Worm (Caenorhabditis elegans) whole organism, L1 larva: ENCODE data around the gene pgp-10.

Source experiments
- C04F5.9 ChIP-seq: sonication (generic microtip); optimal IDR thresholded peaks from 2 replicates; lab custom pipeline; 2016; ENCODE audit warnings: missing genetic modification characterization, missing compliant biosample characterization
- aha-1 ChIP-seq: fragments of 150-350 bp; optimal IDR thresholded peaks from 2 replicates; lab custom pipeline; 2014; ENCODE audit warnings: missing biosample characterization, missing genetic modification characterization
- ama-1 ChIP-seq: fragments of 150-350 bp; optimal IDR thresholded peaks from 2 replicates; lab custom pipeline; 2014
- blmp-1 ChIP-seq: fragments of 150-350 bp; optimal IDR thresholded peaks from 2 replicates; lab custom pipeline; 2014; ENCODE audit warnings: missing biosample characterization, missing genetic modification characterization
- ceh-82 ChIP-seq, 3 experiments: fragments of 150-350 bp in 1 of 3; sonication (generic microtip) in 2 of 3; optimal IDR thresholded peaks; 2 replicates each; lab custom pipeline; 2014 to 2017; ENCODE audit warnings: missing biosample characterization in 3 of 3, missing genetic modification characterization in 3 of 3
- ceh-88 ChIP-seq: fragments of 200-800 bp; sonication (Bioruptor generic); IDR thresholded peaks from 2 replicates; pipeline ENCODE4 v1.3.6; 2022; ENCODE audit warnings: missing genetic modification characterization, missing compliant biosample characterization
- ceh-90 ChIP-seq: sonication (generic microtip); optimal IDR thresholded peaks from 2 replicates; lab custom pipeline; 2016; ENCODE audit warnings: missing genetic modification characterization, missing compliant biosample characterization
- dsc-1 ChIP-seq: sonication (generic microtip); optimal IDR thresholded peaks from 2 replicates; lab custom pipeline; 2016; ENCODE audit warnings: mild to moderate bottlenecking, missing genetic modification characterization, missing compliant biosample characterization
- efl-1 ChIP-seq, 4 experiments: fragments of 150-350 bp; optimal IDR thresholded peaks in 3 of 4; peaks in 1 of 4; 1 replicate in 1 of 4; 2 replicates in 3 of 4; lab custom pipeline; 2014; ENCODE audit warnings: missing biosample characterization in 2 of 4, missing genetic modification characterization in 2 of 4, missing genetic modification reagents in 2 of 4
- efl-3 ChIP-seq: fragments of 200-800 bp; sonication (Bioruptor generic); optimal IDR thresholded peaks from 2 replicates; lab custom pipeline; 2018; ENCODE audit warnings: mild to moderate bottlenecking, missing genetic modification characterization, missing compliant biosample characterization
- egl-13 ChIP-seq: sonication (generic microtip); optimal IDR thresholded peaks from 2 replicates; lab custom pipeline; 2016; ENCODE audit warnings: missing genotype, missing genetic modification reagents, missing genetic modification characterization, missing compliant biosample characterization
- egl-27 ChIP-seq, 2 experiments: fragments of 150-350 bp in 1 of 2; sonication (generic microtip); optimal IDR thresholded peaks; 3 replicates each; lab custom pipeline; 2017 to 2018; ENCODE audit warnings: missing biosample characterization in 2 of 2, missing genetic modification characterization in 2 of 2, missing genetic modification reagents in 2 of 2
- elt-3 ChIP-seq, 6 experiments: fragments of 150-350 bp in 1 of 6; sonication (generic microtip); optimal IDR thresholded peaks; 2 replicates each; lab custom pipeline; 2017 to 2018; ENCODE audit warnings: missing biosample characterization in 6 of 6, missing genetic modification characterization in 6 of 6, inconsistent platforms in 1 of 6
- fkh-10 ChIP-seq: sonication (generic microtip); optimal IDR thresholded peaks from 2 replicates; lab custom pipeline; 2017; ENCODE audit warnings: missing biosample characterization, missing genetic modification reagents, missing genetic modification characterization
- fkh-8 ChIP-seq: sonication (generic microtip); optimal IDR thresholded peaks from 2 replicates; lab custom pipeline; 2016; ENCODE audit warnings: mild to moderate bottlenecking, missing genetic modification characterization, missing compliant biosample characterization
- fos-1 ChIP-seq: fragments of 150-350 bp; optimal IDR thresholded peaks from 2 replicates; lab custom pipeline; 2014; ENCODE audit warnings: missing biosample characterization, missing genetic modification characterization
- jun-1 ChIP-seq: fragments of 150-350 bp; optimal IDR thresholded peaks from 2 replicates; lab custom pipeline; 2014; ENCODE audit warnings: missing biosample characterization, missing genetic modification reagents, missing genetic modification characterization
- lin-15B ChIP-seq: fragments of 150-350 bp; sonication (generic microtip); optimal IDR thresholded peaks from 3 replicates; lab custom pipeline; 2014; ENCODE audit warnings: missing biosample characterization, missing genetic modification characterization
- lir-3 ChIP-seq: sonication (generic microtip); optimal IDR thresholded peaks from 2 replicates; lab custom pipeline; 2016; ENCODE audit warnings: mild to moderate bottlenecking, missing genetic modification characterization, moderate library complexity, missing compliant biosample characterization; ENCODE audit not compliant: poor library complexity
- lsy-2 ChIP-seq, 2 experiments: fragments of 150-350 bp; optimal IDR thresholded peaks; 2 replicates each; lab custom pipeline; 2014; ENCODE audit warnings: missing biosample characterization in 2 of 2, missing genetic modification characterization in 2 of 2
- mef-2 ChIP-seq: fragments of 150-350 bp; optimal IDR thresholded peaks from 2 replicates; lab custom pipeline; 2014; ENCODE audit warnings: missing biosample characterization, missing genetic modification characterization
- nhr-11 ChIP-seq: fragments of 150-350 bp; optimal IDR thresholded peaks from 2 replicates; lab custom pipeline; 2014; ENCODE audit warnings: missing biosample characterization, missing genetic modification characterization
- nhr-12 ChIP-seq: sonication (generic microtip); optimal IDR thresholded peaks from 2 replicates; lab custom pipeline; 2017; ENCODE audit warnings: missing biosample characterization, missing genetic modification characterization
- nhr-19 ChIP-seq: fragments of 200-800 bp; sonication (Bioruptor generic); conservative IDR thresholded peaks from 2 replicates; pipeline ENCODE4 v1.3.6; 2022; ENCODE audit warnings: missing genetic modification characterization, missing compliant biosample characterization
- nhr-28 ChIP-seq: fragments of 150-350 bp; optimal IDR thresholded peaks from 2 replicates; lab custom pipeline; 2014; ENCODE audit warnings: missing biosample characterization, missing genetic modification characterization
- nhr-71 ChIP-seq: sonication (generic microtip); optimal IDR thresholded peaks from 2 replicates; lab custom pipeline; 2016; ENCODE audit warnings: mild to moderate bottlenecking, missing genetic modification characterization, moderate library complexity, missing compliant biosample characterization
- nhr-76 ChIP-seq: sonication (generic microtip); optimal IDR thresholded peaks from 2 replicates; lab custom pipeline; 2017; ENCODE audit warnings: missing biosample characterization, missing genetic modification characterization
- nhr-85 ChIP-seq: sonication (generic microtip); peaks from one replicate; lab custom pipeline; 2016; ENCODE audit warnings: missing genetic modification characterization, inconsistent platforms, missing compliant biosample characterization
- nhr-90 ChIP-seq: sonication (generic microtip); optimal IDR thresholded peaks from 2 replicates; lab custom pipeline; 2016; ENCODE audit warnings: mild to moderate bottlenecking, missing genetic modification characterization, missing compliant biosample characterization; ENCODE audit not compliant: poor library complexity
- pag-3 ChIP-seq: sonication (generic microtip); optimal IDR thresholded peaks from 2 replicates; lab custom pipeline; 2017; ENCODE audit warnings: missing genetic modification characterization, mild to moderate bottlenecking, missing compliant biosample characterization, antibody characterized with exemption, borderline replicate concordance; ENCODE audit not compliant: insufficient read depth
- pax-3 ChIP-seq: fragments of 200-800 bp; sonication (Bioruptor generic); optimal IDR thresholded peaks from 2 replicates; lab custom pipeline; 2018; ENCODE audit warnings: mild to moderate bottlenecking, missing genetic modification characterization, moderate library complexity, missing compliant biosample characterization
- pqm-1 ChIP-seq: sonication (generic microtip); optimal IDR thresholded peaks from 3 replicates; lab custom pipeline; 2017; ENCODE audit warnings: missing biosample characterization, missing genetic modification characterization
- rnt-1 ChIP-seq: sonication (generic microtip); optimal IDR thresholded peaks from 2 replicates; lab custom pipeline; 2016; ENCODE audit warnings: mild to moderate bottlenecking, missing genetic modification characterization, moderate library complexity, missing compliant biosample characterization
- skn-1 ChIP-seq: fragments of 150-350 bp; optimal IDR thresholded peaks from 2 replicates; lab custom pipeline; 2014; ENCODE audit warnings: missing biosample characterization, missing genetic modification characterization
- sox-4 ChIP-seq: sonication (generic microtip); optimal IDR thresholded peaks from 2 replicates; lab custom pipeline; 2016; ENCODE audit warnings: missing genetic modification characterization, missing compliant biosample characterization
- sptf-1 ChIP-seq: fragments of 150-350 bp; optimal IDR thresholded peaks from 2 replicates; lab custom pipeline; 2014; ENCODE audit warnings: missing biosample characterization, missing genetic modification characterization
- tbx-2 ChIP-seq: sonication (generic microtip); optimal IDR thresholded peaks from 2 replicates; lab custom pipeline; 2016; ENCODE audit warnings: missing genetic modification characterization, missing compliant biosample characterization
- tlp-1 ChIP-seq: fragments of 150-350 bp; optimal IDR thresholded peaks from 2 replicates; lab custom pipeline; 2014; ENCODE audit warnings: missing biosample characterization, missing genetic modification characterization
- unc-130 ChIP-seq: fragments of 150-350 bp; optimal IDR thresholded peaks from 2 replicates; lab custom pipeline; 2017; ENCODE audit warnings: missing biosample characterization, missing genetic modification characterization, inconsistent platforms
- unc-30 ChIP-seq: sonication (generic microtip); optimal IDR thresholded peaks from 2 replicates; lab custom pipeline; 2017; ENCODE audit warnings: missing biosample characterization, missing genetic modification characterization
- unc-62 ChIP-seq: fragments of 150-350 bp; optimal IDR thresholded peaks from 2 replicates; lab custom pipeline; 2014; ENCODE audit warnings: missing biosample characterization, missing genetic modification reagents, missing genetic modification characterization
- vab-15 ChIP-seq: sonication (generic microtip); optimal IDR thresholded peaks from 2 replicates; lab custom pipeline; 2017; ENCODE audit warnings: missing genotype, mild to moderate bottlenecking, missing genetic modification characterization, missing compliant biosample characterization
- ztf-4 ChIP-seq: fragments of 150-350 bp; optimal IDR thresholded peaks from 2 replicates; lab custom pipeline; 2014; ENCODE audit warnings: missing biosample characterization, missing genetic modification characterization

pgp-10 gene

ce11 chrX:7204175-7204574 is 45.3 kb downstream of the pgp-10 start:
- no peak for TF ChIP-seq efl-1 (optimal IDR thresholded peaks at IDR 0.05; lab: Kevin White, UChicago)
- TF ChIP-seq efl-1 (GFP tag; optimal IDR thresholded peaks at IDR 0.05 in 1 of 2; lab: Kevin White, UChicago) = peak in 1 of 2 experiments; percentile 26
- TF ChIP-seq ceh-90 (tag; lab: Kevin White, UChicago) = no peak

ce11 chrX:7205195-7205594 is 46.4 kb downstream of the pgp-10 start, which contains the start of gene C55B6.5:
TSS of gene C55B6.5 (minus strand) at chrX:7205295.
- TF ChIP-seq nhr-12 (no peak), unc-30 (tag; lab: Kevin White, UChicago) (no peak), rnt-1 (tag; lab: Kevin White, UChicago) (no peak), ama-1 (no peak), blmp-1 (tag; lab: Kevin White, UChicago) (no peak), pax-3 (tag; lab: Kevin White, UChicago) (no peak), fkh-8 (tag; lab: Kevin White, UChicago) (no peak), ceh-90 (tag; lab: Kevin White, UChicago) (no peak), efl-3 (GFP tag; lab: Kevin White, UChicago) (no peak), nhr-76 (tag; lab: Kevin White, UChicago) (no peak), nhr-19 (no peak), vab-15 (tag; lab: Kevin White, UChicago) (no peak), fkh-10 (no peak), lsy-2 (tag; optimal IDR thresholded peaks at IDR 0.05; lab: Kevin White, UChicago) (no peak), tbx-2 (tag; lab: Kevin White, UChicago) (no peak), efl-1 (optimal IDR thresholded peaks at IDR 0.05; lab: Kevin White, UChicago) (no peak), efl-1 (GFP tag; optimal IDR thresholded peaks at IDR 0.05 in 1 of 2; lab: Kevin White, UChicago) (no peak), elt-3 (tag; optimal IDR thresholded peaks at IDR 0.05; lab: Kevin White, UChicago) (no peak)

- TF ChIP-seq dsc-1 (tag; lab: Kevin White, UChicago) (no peak), lir-3 (tag; lab: Kevin White, UChicago) (no peak), lin-15B (tag; lab: Kevin White, UChicago) (no peak), ceh-82 (tag; optimal IDR thresholded peaks at IDR 0.05; lab: Kevin White, UChicago) (no peak), ztf-4 (no peak), nhr-12 (no peak), pag-3 (tag; lab: Kevin White, UChicago) (no peak)
Measured at ce11 chrX:7206419-7206818, 47.6 kb downstream of the pgp-10 start, which contains the start of gene ZK867.2. TSS of gene ZK867.2 (plus strand) at chrX:7206719.

ce11 chrX:7209151-7209550 is 50.3 kb downstream of the pgp-10 start:
- no peak for TF ChIP-seq sptf-1 (tag; lab: Kevin White, UChicago)
- no peak for TF ChIP-seq nhr-90 (tag; lab: Kevin White, UChicago)
- TF ChIP-seq pag-3 (tag; lab: Kevin White, UChicago) = no peak
- no peak for TF ChIP-seq unc-62 (GFP tag; lab: Kevin White, UChicago)
- TF ChIP-seq aha-1 (tag; lab: Kevin White, UChicago) = no peak
- no peak for TF ChIP-seq egl-27 (tag; optimal IDR thresholded peaks at IDR 0.05; lab: Kevin White, UChicago)
- no peak for TF ChIP-seq fkh-8 (tag; lab: Kevin White, UChicago)
- no peak for TF ChIP-seq blmp-1 (tag; lab: Kevin White, UChicago)
- TF ChIP-seq ceh-90 (tag; lab: Kevin White, UChicago) = no peak
- no peak for TF ChIP-seq pax-3 (tag; lab: Kevin White, UChicago)
- TF ChIP-seq ceh-88 (GFP tag; lab: Robert Waterston, UW) = no peak
- TF ChIP-seq nhr-28 (tag; lab: Kevin White, UChicago) = no peak
- TF ChIP-seq sox-4 (tag; lab: Kevin White, UChicago) = no peak
- no peak for TF ChIP-seq rnt-1 (tag; lab: Kevin White, UChicago)

ce11 chrX:7210467-7211107 is 51.8 kb downstream of the pgp-10 start:
- peak; percentile 19 for TF ChIP-seq rnt-1 (tag; lab: Kevin White, UChicago)
- TF ChIP-seq C04F5.9 (tag; lab: Kevin White, UChicago) = no peak
- TF ChIP-seq fkh-8 (tag; lab: Kevin White, UChicago) = no peak
- no peak for TF ChIP-seq jun-1 (tag; lab: Kevin White, UChicago)
- no peak for TF ChIP-seq pqm-1 (tag; lab: Kevin White, UChicago)
- no peak for TF ChIP-seq nhr-11 (tag; lab: Kevin White, UChicago)
- no peak for TF ChIP-seq fos-1 (tag; lab: Kevin White, UChicago)
- no peak for TF ChIP-seq egl-13 (tag; lab: Kevin White, UChicago)
- peak; percentile 58 for TF ChIP-seq nhr-85 (tag; lab: Kevin White, UChicago)
- TF ChIP-seq elt-3 (tag; optimal IDR thresholded peaks at IDR 0.05; lab: Kevin White, UChicago) = peak in 1 of 6 experiments; percentile 31
- peak; percentile 50 for TF ChIP-seq nhr-71 (tag; lab: Kevin White, UChicago)
- TF ChIP-seq tlp-1 (tag; lab: Kevin White, UChicago) = no peak
- no peak for TF ChIP-seq nhr-12
- no peak for TF ChIP-seq mef-2 (tag; lab: Kevin White, UChicago)
- TF ChIP-seq skn-1 (tag; lab: Kevin White, UChicago) = no peak
- TF ChIP-seq unc-130 (tag; lab: Kevin White, UChicago) = peak; percentile 12
